Worm (Caenorhabditis elegans): ENCODE results near the gene T01C8.3.

DNA sequence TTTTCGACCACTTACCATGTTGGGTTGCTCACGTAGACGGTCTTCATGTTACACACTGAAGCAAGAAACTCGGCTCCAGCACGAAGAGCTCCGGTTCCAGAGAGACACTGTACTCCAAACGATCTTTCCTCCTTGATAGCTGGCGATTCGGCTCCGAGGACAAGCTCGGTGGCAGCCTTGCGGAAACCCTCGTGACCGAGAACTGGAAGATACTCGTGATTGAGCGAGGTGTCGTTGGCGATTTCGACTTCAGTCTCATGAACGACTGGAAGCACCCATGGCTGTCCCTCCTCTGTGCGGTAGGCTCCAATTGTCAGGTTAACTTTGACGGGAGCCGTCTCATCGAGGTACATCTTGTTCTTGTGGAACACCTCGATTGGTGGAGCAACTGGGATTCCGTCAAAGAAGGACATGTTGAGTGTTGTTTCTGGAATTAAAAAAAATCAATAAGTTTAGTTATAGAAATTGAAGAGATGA lies 9.7 kb upstream of the T01C8.3 start, which contains the start of gene got-1.2:
- TF ChIP-seq ama-1 (optimal IDR thresholded peaks at IDR 0.05) (no peak), hmbx-1 (tag; optimal IDR thresholded peaks at IDR 0.05) (no peak), tra-4 (tag; optimal IDR thresholded peaks at IDR 0.05) (no peak), flt-1 (GFP tag; IDR thresholded peaks at IDR 0.05) (no peak), ceh-13 (GFP tag; optimal IDR thresholded peaks at IDR 0.05) (no peak), sea-1 (GFP tag; conservative IDR thresholded peaks at IDR 0.05) (no peak), tbx-11 (GFP tag; IDR thresholded peaks at IDR 0.05) (no peak), ets-7 (tag; optimal IDR thresholded peaks at IDR 0.05) (no peak), aly-1 (tag; optimal IDR thresholded peaks at IDR 0.05) (no peak)
